Worm (Caenorhabditis elegans): ENCODE results near the gene ugt-34.

ugt-34 gene

DNA sequence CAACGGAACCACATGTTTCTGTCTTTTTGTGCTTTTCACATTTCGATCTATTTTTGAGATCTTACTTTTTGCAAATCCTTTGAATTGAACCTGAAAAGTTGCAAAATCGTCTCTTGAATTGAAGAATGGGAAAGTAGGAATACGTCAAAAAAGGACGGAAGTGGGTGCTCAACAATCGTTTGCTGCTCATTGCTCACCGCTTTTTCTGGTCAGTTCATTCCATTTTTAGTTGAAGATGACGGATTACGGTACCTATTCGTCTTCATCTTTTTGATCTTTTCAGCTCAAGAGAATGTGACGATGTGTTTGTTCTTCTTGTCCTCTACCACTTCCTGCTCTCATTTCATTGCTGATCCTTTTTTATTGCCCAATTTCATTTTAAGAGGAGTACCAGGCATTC, 38.4 kb upstream of the ugt-34 start, which contains the start of gene C05A2.4:
TSS of gene C05A2.4 (plus strand) at position 301 of the 400 bp plus-strand sequence.
- no peak for TF ChIP-seq F49E8.2 (tag; optimal IDR thresholded peaks at IDR 0.05; ENCODE audit: insufficient read depth)
- TF ChIP-seq sdz-38 (tag; optimal IDR thresholded peaks at IDR 0.05): no peak
- TF ChIP-seq B0035.1 (tag; optimal IDR thresholded peaks at IDR 0.05): no peak
- TF ChIP-seq attf-5 (GFP tag; optimal IDR thresholded peaks at IDR 0.05): no peak
- TF ChIP-seq ceh-100 (GFP tag; IDR thresholded peaks at IDR 0.05): no peak
- TF ChIP-seq ekl-4 (GFP tag; IDR thresholded peaks at IDR 0.05): no peak
- TF ChIP-seq Y56A3A.18 (GFP tag; IDR thresholded peaks at IDR 0.05): no peak
- TF ChIP-seq him-1 (tag; optimal IDR thresholded peaks at IDR 0.05): no peak
- TF ChIP-seq sea-2 (GFP tag; IDR thresholded peaks at IDR 0.05): no peak
- no peak for TF ChIP-seq fkh-3 (tag; optimal IDR thresholded peaks at IDR 0.05)
- no peak for TF ChIP-seq F57C9.4 (tag; optimal IDR thresholded peaks at IDR 0.05)
- TF ChIP-seq snpc-4 (GFP tag; optimal IDR thresholded peaks at IDR 0.05): no peak
- TF ChIP-seq snpc-4 (tag; optimal IDR thresholded peaks at IDR 0.05): no peak
- no peak for TF ChIP-seq egrh-3 (GFP tag; IDR thresholded peaks at IDR 0.05)
- TF ChIP-seq Y79H2A.3 (GFP tag; conservative IDR thresholded peaks at IDR 0.05): no peak

DNA sequence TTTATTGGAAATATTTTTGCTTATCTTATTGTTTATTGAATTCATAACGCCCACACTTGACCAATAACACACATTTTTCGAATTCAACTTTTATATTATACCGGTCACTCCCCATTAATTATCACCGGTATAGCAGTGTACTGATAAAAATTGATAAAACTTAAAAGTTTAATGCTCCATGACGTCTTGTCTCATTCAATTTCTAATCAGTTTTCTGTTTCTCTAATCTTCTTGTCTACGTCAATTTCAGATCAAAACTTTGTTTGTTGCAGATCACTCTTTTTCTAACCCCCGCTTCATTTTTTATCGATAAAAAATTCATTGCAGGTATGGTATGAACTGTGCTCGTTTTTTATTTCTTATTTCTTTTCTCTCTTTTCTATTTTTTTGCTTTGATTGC, 37.0 kb upstream of the ugt-34 start:
- TF ChIP-seq F10E7.11 (tag; optimal IDR thresholded peaks at IDR 0.05): no peak
- TF ChIP-seq nhr-80 (tag; optimal IDR thresholded peaks at IDR 0.05): peak; percentile 98
- TF ChIP-seq atf-7 (tag; optimal IDR thresholded peaks at IDR 0.05): peak; percentile 75
- peak; percentile 56 for TF ChIP-seq ztf-22 (GFP tag; optimal IDR thresholded peaks at IDR 0.05)
- TF ChIP-seq snpc-1.1 (tag; optimal IDR thresholded peaks at IDR 0.05; ENCODE audit: insufficient read depth): no peak
- no peak for TF ChIP-seq cebp-1 (GFP tag; IDR thresholded peaks at IDR 0.05)
- TF ChIP-seq cebp-1 (tag; optimal IDR thresholded peaks at IDR 0.05): peak; percentile 51
- peak; percentile 30 for TF ChIP-seq ets-4 (GFP tag; optimal IDR thresholded peaks at IDR 0.05)
- peak in 1 of 2 experiments; percentile 27 for TF ChIP-seq let-607 (tag; optimal IDR thresholded peaks at IDR 0.05)
- no peak for TF ChIP-seq xnd-1 (tag; optimal IDR thresholded peaks at IDR 0.05)
- TF ChIP-seq unc-62 (GFP tag; optimal IDR thresholded peaks at IDR 0.05): peak; percentile 58
- peak; percentile 9 for TF ChIP-seq tbp1 (GFP tag; optimal IDR thresholded peaks at IDR 0.05)

DNA sequence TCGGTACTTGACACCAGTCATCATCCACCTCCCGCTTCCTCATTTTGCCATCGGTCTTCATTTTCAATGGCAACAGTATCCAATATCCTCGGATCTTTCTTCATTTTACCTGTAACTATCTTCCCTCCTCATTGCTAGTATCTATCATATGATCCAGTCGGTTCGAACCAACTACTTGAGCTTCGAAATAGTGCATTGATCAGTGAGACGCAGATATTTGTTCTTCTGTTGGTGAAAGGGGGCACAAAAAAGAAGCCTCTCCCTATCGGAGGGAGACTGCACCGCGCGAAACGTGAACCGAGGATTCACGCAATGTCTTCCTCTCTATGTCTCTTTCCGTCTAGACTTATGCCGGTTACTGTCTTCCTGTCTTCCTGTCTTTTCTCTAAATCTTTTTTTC, 34.5 kb upstream of the ugt-34 start:
- TF ChIP-seq F33H1.4 (GFP tag; IDR thresholded peaks at IDR 0.05): no peak
- peak; percentile 7; the same call in 1 of the 2 replicates for TF ChIP-seq hmg-1.2 (GFP tag; IDR thresholded peaks at IDR 0.05)
- no peak for TF ChIP-seq fkh-3 (tag; optimal IDR thresholded peaks at IDR 0.05)

DNA sequence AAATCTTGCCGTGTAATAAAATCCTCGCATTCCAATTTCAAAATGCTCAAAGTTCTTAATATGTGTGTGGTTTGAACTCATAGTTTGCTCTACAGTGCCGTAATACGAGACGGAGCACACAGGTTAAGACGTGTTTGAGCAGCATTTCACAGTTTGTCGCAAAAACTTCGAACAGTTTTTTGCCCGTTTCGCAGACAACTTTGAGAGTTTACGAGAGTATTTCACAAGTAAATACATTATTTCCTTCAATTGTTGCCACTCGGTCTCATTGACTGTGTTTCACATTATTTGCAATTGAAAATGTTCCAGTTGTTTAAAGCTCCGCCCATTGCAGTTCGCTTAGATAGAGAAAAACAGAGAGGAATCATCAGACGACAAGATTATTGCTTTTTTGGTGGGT, 30.8 kb upstream of the ugt-34 start, which contains the start of gene F29F11.20:
TSS of gene F29F11.20 (plus strand) at position 301 of the 400 bp plus-strand sequence.
- TF ChIP-seq Y53G8AR.9 (GFP tag; conservative IDR thresholded peaks at IDR 0.05) (no peak), lag-1 (GFP tag; IDR thresholded peaks at IDR 0.05) (no peak), ceh-100 (GFP tag; IDR thresholded peaks at IDR 0.05) (no peak), nhr-80 (tag; optimal IDR thresholded peaks at IDR 0.05) (no peak), T07F8.4 (tag; optimal IDR thresholded peaks at IDR 0.05) (no peak), F10E7.11 (tag; optimal IDR thresholded peaks at IDR 0.05) (no peak)

DNA sequence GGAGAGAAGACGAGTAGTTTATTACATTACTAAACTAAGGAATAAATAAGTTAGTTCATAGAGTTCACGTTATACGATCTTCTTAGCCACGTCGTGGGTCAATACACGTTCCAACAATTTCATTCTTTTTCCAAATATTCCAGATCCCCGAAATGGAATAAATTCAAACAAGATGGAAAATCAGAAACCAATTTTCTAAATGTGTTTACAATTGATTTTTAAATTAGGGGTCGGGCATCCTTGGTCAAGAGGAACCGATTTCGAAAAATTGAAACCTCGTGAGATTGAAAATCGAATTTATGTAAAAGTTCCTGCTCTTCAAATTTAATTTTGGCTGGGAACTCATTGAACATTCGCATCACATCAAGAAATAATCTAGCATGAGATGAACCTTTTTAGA, 28.0 kb upstream of the ugt-34 start:
- TF ChIP-seq lin-35 (GFP tag; optimal IDR thresholded peaks at IDR 0.05) (no peak), ztf-3 (GFP tag; optimal IDR thresholded peaks at IDR 0.05) (no peak), egl-18 (GFP tag; IDR thresholded peaks at IDR 0.05) (no peak), ZK185.1 (tag; optimal IDR thresholded peaks at IDR 0.05; ENCODE audit: poor library complexity, severe bottlenecking) (no peak), attf-5 (GFP tag; optimal IDR thresholded peaks at IDR 0.05) (no peak), akir-1 (GFP tag; optimal IDR thresholded peaks at IDR 0.05) (no peak), hlh-26 (GFP tag; conservative IDR thresholded peaks at IDR 0.05) (no peak), ets-4 (GFP tag; optimal IDR thresholded peaks at IDR 0.05) (no peak), Y53G8AR.9 (GFP tag; conservative IDR thresholded peaks at IDR 0.05) (no peak), ztf-28 (GFP tag; IDR thresholded peaks at IDR 0.05) (no peak)
